Fruit fly (Drosophila melanogaster) whole organism, prepupa: Measurements from ENCODE around the gene Samuel.

Experiments used
- CG8119 ChIP-seq: fragments of 200-800 bp; sonication (Bioruptor generic); IDR thresholded peaks from 3 replicates; pipeline ENCODE4 v1.3.6; 2022; ENCODE audit warnings: missing biosample characterization, missing genetic modification characterization
- Eip78C ChIP-seq: fragments of 200-800 bp; sonication (Bioruptor generic); peaks from one replicate; lab custom pipeline; 2016; ENCODE audit warnings: missing biosample characterization, missing genetic modification characterization
- Hr39 ChIP-seq: fragments of 200-800 bp; sonication (Bioruptor generic); optimal IDR thresholded peaks from 2 replicates; lab custom pipeline; 2016; ENCODE audit warnings: missing biosample characterization, missing genetic modification characterization
- OdsH ChIP-seq: fragments of 200-800 bp; sonication (Bioruptor generic); optimal IDR thresholded peaks from 3 replicates; lab custom pipeline; 2016; ENCODE audit warnings: missing biosample characterization, missing genetic modification characterization
- fd85E ChIP-seq: fragments of 200-800 bp; sonication (Bioruptor generic); optimal IDR thresholded peaks from 3 replicates; lab custom pipeline; 2016; ENCODE audit warnings: missing biosample characterization, missing genetic modification characterization

DNA sequence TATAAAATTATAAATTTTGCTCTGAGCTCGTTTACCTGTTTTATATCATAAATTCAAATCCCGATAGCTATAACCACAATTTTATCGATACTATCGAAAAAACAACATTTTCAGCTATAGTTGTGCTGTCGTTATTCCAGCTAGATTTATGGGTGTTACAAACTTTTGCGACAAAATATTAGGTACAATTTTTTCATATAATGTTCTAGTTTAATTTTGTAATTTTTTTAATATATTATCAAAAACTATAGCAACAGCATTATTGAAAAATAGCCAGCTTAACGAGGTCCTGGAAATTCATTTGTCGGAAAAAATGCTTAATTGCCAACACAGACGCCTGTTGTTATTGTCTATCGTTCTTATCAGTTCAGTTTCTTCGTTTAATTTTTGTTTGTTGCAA lies 24.3 kb upstream of the Samuel start, which contains the start of gene Wdr59:
- TF ChIP-seq CG8119 (no peak), Eip78C (GFP tag; lab: Kevin White, UChicago) (no peak), Hr39 (GFP tag; lab: Kevin White, UChicago) (no peak), OdsH (GFP tag; lab: Kevin White, UChicago) (no peak), fd85E (GFP tag; lab: Kevin White, UChicago) (no peak)
